Worm (Caenorhabditis elegans) whole organism, L4 larva: Measurements from ENCODE around the gene F32D8.13.

Source experiments
- D1046.2 ChIP-seq: fragments of 200-800 bp; sonication (Bioruptor generic); IDR thresholded peaks from 2 replicates; pipeline ENCODE4 v1.3.6; 2022; ENCODE audit warnings: missing genetic modification characterization, missing compliant biosample characterization
- F10B5.3 ChIP-seq: sonication (generic microtip); optimal IDR thresholded peaks from 2 replicates; lab custom pipeline; 2016; ENCODE audit warnings: mild to moderate bottlenecking, missing genetic modification characterization, missing compliant biosample characterization
- F49E8.2 ChIP-seq: sonication (generic microtip); optimal IDR thresholded peaks from 2 replicates; lab custom pipeline; 2016; ENCODE audit warnings: missing compliant biosample characterization, mild to moderate bottlenecking, missing genetic modification characterization, borderline replicate concordance
- R02D3.7 ChIP-seq: fragments of 150-350 bp; sonication (generic microtip); optimal IDR thresholded peaks from 3 replicates; lab custom pipeline; 2014; ENCODE audit warnings: missing biosample characterization, missing genetic modification characterization
- T20F7.1 ChIP-seq: fragments of 200-800 bp; sonication (Bioruptor generic); optimal IDR thresholded peaks from 2 replicates; lab custom pipeline; 2018; ENCODE audit warnings: mild to moderate bottlenecking, missing genetic modification characterization, missing compliant biosample characterization
- T26A8.4 ChIP-seq: fragments of 200-800 bp; sonication (Bioruptor generic); IDR thresholded peaks from 2 replicates; pipeline ENCODE4 v1.3.6; 2022; ENCODE audit warnings: missing genetic modification characterization, missing compliant biosample characterization
- Y105C5A.15 ChIP-seq: fragments of 200-800 bp; sonication (Bioruptor generic); IDR thresholded peaks from 2 replicates; pipeline ENCODE4 v1.3.6; 2022; ENCODE audit warnings: missing genetic modification characterization, missing compliant biosample characterization
- Y48G9A.11 ChIP-seq: fragments of 200-800 bp; sonication (Bioruptor generic); IDR thresholded peaks from 2 replicates; pipeline ENCODE4 v1.3.6; 2022; ENCODE audit warnings: missing genetic modification reagents, missing genetic modification characterization, missing compliant biosample characterization
- ZK337.2 ChIP-seq: fragments of 200-800 bp; sonication (Bioruptor generic); IDR thresholded peaks from 2 replicates; pipeline ENCODE4 v1.3.6; 2022; ENCODE audit warnings: missing genetic modification reagents, missing genetic modification characterization, missing compliant biosample characterization
- aha-1 ChIP-seq: fragments of 150-350 bp; peaks from one replicate; lab custom pipeline; 2014; ENCODE audit warnings: missing biosample characterization, missing genetic modification characterization
- ama-1 ChIP-seq: fragments of 150-350 bp; optimal IDR thresholded peaks from 2 replicates; lab custom pipeline; 2014; ENCODE audit warnings: inconsistent platforms, mixed read lengths
- arid-1 ChIP-seq: fragments of 200-800 bp; sonication (Bioruptor generic); conservative IDR thresholded peaks from 2 replicates; pipeline ENCODE4 v1.3.6; 2022; ENCODE audit warnings: missing genetic modification reagents, missing genetic modification characterization, missing compliant biosample characterization
- daf-16 ChIP-seq, 3 experiments: sonication (generic microtip); optimal IDR thresholded peaks; 2 replicates each; lab custom pipeline; 2016 to 2017; ENCODE audit warnings: missing genetic modification characterization in 3 of 3, missing genetic modification reagents in 3 of 3, mild to moderate bottlenecking in 2 of 3, missing compliant biosample characterization in 2 of 3, missing biosample characterization in 1 of 3, moderate library complexity in 1 of 3
- daf-19 ChIP-seq: fragments of 200-800 bp; sonication (Bioruptor generic); conservative IDR thresholded peaks from 2 replicates; pipeline ENCODE4 v1.3.6; 2022; ENCODE audit warnings: missing genetic modification characterization, missing compliant biosample characterization
- daf-8 ChIP-seq: fragments of 200-800 bp; sonication (Bioruptor generic); IDR thresholded peaks from 2 replicates; pipeline ENCODE4 v1.3.6; 2022; ENCODE audit warnings: missing genetic modification characterization, missing compliant biosample characterization
- dmd-8 ChIP-seq: fragments of 200-800 bp; sonication (Bioruptor generic); IDR thresholded peaks from 2 replicates; pipeline ENCODE4 v1.3.6; 2022; ENCODE audit warnings: missing genetic modification characterization, missing compliant biosample characterization
- duxl-1 ChIP-seq: sonication (generic microtip); optimal IDR thresholded peaks from 2 replicates; lab custom pipeline; 2016; ENCODE audit warnings: mild to moderate bottlenecking, missing genetic modification characterization, moderate library complexity, missing compliant biosample characterization; ENCODE audit not compliant: poor library complexity
- dve-1 ChIP-seq: sonication (generic microtip); optimal IDR thresholded peaks from 2 replicates; lab custom pipeline; 2017; ENCODE audit warnings: antibody characterized with exemption, mild to moderate bottlenecking, missing genetic modification characterization, missing compliant biosample characterization; ENCODE audit not compliant: insufficient read depth
- egl-27 ChIP-seq: sonication (generic microtip); optimal IDR thresholded peaks from 3 replicates; lab custom pipeline; 2017; ENCODE audit warnings: missing biosample characterization, missing genetic modification reagents, missing genetic modification characterization
- egl-43 ChIP-seq: fragments of 200-800 bp; sonication (Bioruptor generic); IDR thresholded peaks from 2 replicates; pipeline ENCODE4 v1.3.6; 2022; ENCODE audit warnings: missing genetic modification reagents, missing genetic modification characterization, missing compliant biosample characterization
- fos-1 ChIP-seq: fragments of 150-350 bp; optimal IDR thresholded peaks from 2 replicates; lab custom pipeline; 2014; ENCODE audit warnings: missing biosample characterization, missing genetic modification characterization
- hlh-11 ChIP-seq: fragments of 200-800 bp; sonication (Bioruptor generic); optimal IDR thresholded peaks from 2 replicates; lab custom pipeline; 2018; ENCODE audit warnings: mild to moderate bottlenecking, missing genetic modification characterization, missing compliant biosample characterization
- hlh-30 ChIP-seq: sonication (generic microtip); optimal IDR thresholded peaks from 2 replicates; lab custom pipeline; 2017; ENCODE audit warnings: antibody characterized with exemption, mild to moderate bottlenecking, missing genetic modification characterization, missing compliant biosample characterization; ENCODE audit not compliant: insufficient read depth
- lin-38 ChIP-seq: fragments of 200-800 bp; sonication (Bioruptor generic); IDR thresholded peaks from 2 replicates; pipeline ENCODE4 v1.3.6; 2022; ENCODE audit warnings: missing genetic modification reagents, missing genetic modification characterization, missing compliant biosample characterization
- lsy-2 ChIP-seq, 2 experiments: fragments of 150-350 bp in 1 of 2; sonication (generic microtip) in 1 of 2; optimal IDR thresholded peaks; 2 replicates each; lab custom pipeline; 2014 to 2017; ENCODE audit warnings: missing biosample characterization in 2 of 2, missing genetic modification characterization in 2 of 2
- mdl-1 ChIP-seq, 2 experiments: fragments of 150-350 bp in 1 of 2; sonication (generic microtip) in 1 of 2; optimal IDR thresholded peaks; 2 replicates each; lab custom pipeline; 2014 to 2017; ENCODE audit warnings: missing biosample characterization in 2 of 2, missing genetic modification characterization in 2 of 2
- mep-1 ChIP-seq: fragments of 150-350 bp; sonication (generic microtip); optimal IDR thresholded peaks from 3 replicates; lab custom pipeline; 2014; ENCODE audit warnings: missing biosample characterization, missing genetic modification characterization
- mes-2 ChIP-seq: sonication (generic microtip); optimal IDR thresholded peaks from 2 replicates; lab custom pipeline; 2016; ENCODE audit warnings: missing genotype, mild to moderate bottlenecking, missing genetic modification characterization, missing compliant biosample characterization; ENCODE audit not compliant: poor library complexity, severe bottlenecking
- mxl-3 ChIP-seq: fragments of 200-800 bp; sonication (Bioruptor generic); optimal IDR thresholded peaks from 2 replicates; lab custom pipeline; 2018; ENCODE audit warnings: mild to moderate bottlenecking, missing genetic modification characterization, missing compliant biosample characterization
- nhr-11 ChIP-seq: fragments of 150-350 bp; optimal IDR thresholded peaks from 2 replicates; lab custom pipeline; 2014; ENCODE audit warnings: missing biosample characterization, missing genetic modification characterization
- nhr-28 ChIP-seq: fragments of 150-350 bp; optimal IDR thresholded peaks from 2 replicates; lab custom pipeline; 2014; ENCODE audit warnings: missing biosample characterization, missing genetic modification characterization
- nhr-42 ChIP-seq: fragments of 200-800 bp; sonication (Bioruptor generic); IDR thresholded peaks from 2 replicates; pipeline ENCODE4 v1.3.6; 2022; ENCODE audit warnings: missing genetic modification characterization, missing compliant biosample characterization
- nhr-48 ChIP-seq: sonication (generic microtip); optimal IDR thresholded peaks from 2 replicates; lab custom pipeline; 2016; ENCODE audit warnings: mild to moderate bottlenecking, missing genetic modification characterization, missing compliant biosample characterization
- nhr-6 ChIP-seq: fragments of 150-350 bp; optimal IDR thresholded peaks from 2 replicates; lab custom pipeline; 2014; ENCODE audit warnings: missing biosample characterization, missing genetic modification characterization
- pqm-1 ChIP-seq: sonication (generic microtip); optimal IDR thresholded peaks from 2 replicates; lab custom pipeline; 2017; ENCODE audit warnings: missing biosample characterization, missing genetic modification characterization
- rbr-2 ChIP-seq: sonication (generic microtip); optimal IDR thresholded peaks from 2 replicates; lab custom pipeline; 2016; ENCODE audit warnings: missing genotype, missing genetic modification characterization, missing compliant biosample characterization
- spr-1 ChIP-seq: sonication (generic microtip); optimal IDR thresholded peaks from 2 replicates; lab custom pipeline; 2016; ENCODE audit warnings: mild to moderate bottlenecking, missing genetic modification characterization, missing compliant biosample characterization
- tag-97 ChIP-seq: fragments of 200-800 bp; sonication (Bioruptor generic); IDR thresholded peaks from 2 replicates; pipeline ENCODE4 v1.3.6; 2022; ENCODE audit warnings: missing genetic modification characterization, missing compliant biosample characterization
- unc-130 ChIP-seq: sonication (generic microtip); optimal IDR thresholded peaks from 2 replicates; lab custom pipeline; 2016; ENCODE audit warnings: missing genetic modification reagents, missing genetic modification characterization, missing compliant biosample characterization
- vab-7 ChIP-seq: fragments of 200-800 bp; sonication (Bioruptor generic); IDR thresholded peaks from 2 replicates; pipeline ENCODE4 v1.3.6; 2022; ENCODE audit warnings: missing genetic modification reagents, missing genetic modification characterization, missing compliant biosample characterization
- zip-11 ChIP-seq: fragments of 200-800 bp; sonication (Bioruptor generic); IDR thresholded peaks from 2 replicates; pipeline ENCODE4 v1.3.6; 2022; ENCODE audit warnings: missing genetic modification characterization, missing compliant biosample characterization
- ztf-7 ChIP-seq: fragments of 150-350 bp; optimal IDR thresholded peaks from 2 replicates; lab custom pipeline; 2014; ENCODE audit warnings: missing biosample characterization, missing genetic modification characterization

Gene F32D8.13

DNA sequence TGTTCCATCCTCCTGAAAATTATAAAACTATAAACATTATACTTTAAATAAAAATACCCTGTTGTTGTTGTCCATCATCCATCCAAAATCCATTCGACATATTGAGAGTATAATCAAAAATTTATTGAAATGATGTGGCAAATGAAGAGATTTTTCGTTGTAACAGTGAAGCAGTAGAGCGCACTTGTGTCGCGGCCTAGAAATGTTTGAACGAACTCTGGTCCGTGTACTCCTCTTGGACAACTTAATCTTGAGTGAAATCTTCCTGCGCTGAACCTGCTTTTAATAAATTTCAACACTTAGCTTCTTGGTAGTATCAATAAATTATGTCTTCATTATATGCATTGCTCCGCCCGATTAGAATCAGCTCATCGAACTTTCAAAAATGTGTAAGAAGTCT is 1.7 kb downstream of the F32D8.13 start, which contains the start of the genes F32D8.14 and F32D8.5 (continued):
- peak; percentile 32 for TF ChIP-seq spr-1 (tag; lab: Kevin White, UChicago)
- peak; percentile 18 for TF ChIP-seq nhr-28 (tag; lab: Kevin White, UChicago)
- TF ChIP-seq pqm-1, result peak; percentile 1
- no peak for TF ChIP-seq zip-11
- TF ChIP-seq arid-1 (GFP tag; lab: Robert Waterston, UW), result 0 out of 2 replicates have a peak, but pooled peaks have one; percentile 28
- TF ChIP-seq rbr-2 (tag; lab: Kevin White, UChicago), result peak; percentile 54
- peak; percentile 64 for TF ChIP-seq T20F7.1 (GFP tag; lab: Kevin White, UChicago)
- TF ChIP-seq daf-19, result no peak
- TF ChIP-seq nhr-6, result peak; percentile 68
- peak in 1 of 2 experiments; percentile 90 for TF ChIP-seq lsy-2 (tag; optimal IDR thresholded peaks at IDR 0.05; lab: Kevin White, UChicago)
- TF ChIP-seq nhr-48, result peak; percentile 67
- TF ChIP-seq lin-38 (GFP tag; lab: Robert Waterston, UW), result peak; percentile 94
- no peak for TF ChIP-seq F49E8.2 (tag; lab: Kevin White, UChicago)
- TF ChIP-seq mes-2 (tag; lab: Kevin White, UChicago), result peak; percentile 98
- TF ChIP-seq egl-27 (tag; lab: Kevin White, UChicago), result no peak
- TF ChIP-seq vab-7 (GFP tag; lab: Robert Waterston, UW), result peak; percentile 35; the same call in 1 of the 2 replicates
- no peak for TF ChIP-seq egl-43 (GFP tag; lab: Robert Waterston, UW)
- TF ChIP-seq Y105C5A.15, result no peak
- TF ChIP-seq daf-8 (GFP tag; lab: Robert Waterston, UW), result no peak
- no peak for TF ChIP-seq dmd-8
- peak; percentile 77 for TF ChIP-seq ZK337.2
- TF ChIP-seq hlh-11 (tag; lab: Kevin White, UChicago), result peak; percentile 60
- no peak for TF ChIP-seq R02D3.7
- TF ChIP-seq ztf-7 (tag; lab: Kevin White, UChicago), result peak; percentile 56
- no peak for TF ChIP-seq fos-1
- TF ChIP-seq daf-16 (GFP tag; optimal IDR thresholded peaks at IDR 0.05; lab: Kevin White, UChicago), result no peak
- peak; percentile 27 for TF ChIP-seq daf-16 (tag; optimal IDR thresholded peaks at IDR 0.05; lab: Kevin White, UChicago)
- no peak for TF ChIP-seq tag-97
- TF ChIP-seq dve-1 (tag; lab: Kevin White, UChicago), result peak; percentile 85
- TF ChIP-seq unc-130 (GFP tag; lab: Kevin White, UChicago), result peak; percentile 83
- TF ChIP-seq nhr-42, result no peak
- TF ChIP-seq F10B5.3 (tag; lab: Kevin White, UChicago), result no peak
- TF ChIP-seq duxl-1 (tag; lab: Kevin White, UChicago), result peak; percentile 74
- TF ChIP-seq D1046.2 (GFP tag; lab: Robert Waterston, UW), result no peak
- TF ChIP-seq mxl-3 (GFP tag; lab: Kevin White, UChicago), result peak; percentile 50
- peak; percentile 49 for TF ChIP-seq hlh-30 (tag; lab: Kevin White, UChicago)
- TF ChIP-seq mep-1 (tag; lab: Kevin White, UChicago), result peak; percentile 76
- TF ChIP-seq mdl-1 (tag; optimal IDR thresholded peaks at IDR 0.05; lab: Kevin White, UChicago), result no peak
- TF ChIP-seq T26A8.4 (GFP tag; lab: Robert Waterston, UW), result peak; percentile 59

DNA sequence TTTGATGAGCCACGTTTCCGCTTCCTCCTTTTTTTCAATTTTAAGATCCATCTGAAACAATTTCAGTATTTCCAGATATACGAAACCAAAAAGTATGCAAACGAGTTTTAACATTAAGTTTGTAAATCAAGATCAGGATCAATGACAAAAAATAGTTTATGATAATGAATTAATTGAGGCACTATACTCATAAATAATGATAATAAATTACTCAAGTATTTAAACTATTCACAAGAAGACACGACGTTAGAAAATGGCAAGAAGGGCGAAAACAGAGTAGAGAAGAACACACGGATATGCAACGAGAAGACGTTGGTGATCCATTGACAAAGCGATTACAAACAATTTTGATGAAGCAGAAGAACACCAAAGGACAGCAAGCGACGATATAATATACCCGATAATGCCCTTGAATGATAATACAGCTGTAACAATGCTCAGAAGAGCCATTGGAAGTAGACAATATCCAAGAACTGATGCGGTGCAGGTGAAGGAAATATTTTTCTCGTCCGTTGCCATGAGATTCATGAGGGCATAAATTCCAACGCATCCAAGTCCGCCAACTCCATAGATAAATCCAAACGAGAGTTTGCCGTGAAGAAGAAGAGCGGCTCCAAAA is 2.7 kb downstream of the F32D8.13 start, which contains the start of gene F32D8.4:
Gene F32D8.4 (minus strand): TSS at position 51 of the 619 bp plus-strand sequence.
- TF ChIP-seq egl-27 (tag; lab: Kevin White, UChicago) (no peak), nhr-11 (tag; lab: Kevin White, UChicago) (no peak), Y48G9A.11 (GFP tag; lab: Robert Waterston, UW) (no peak), aha-1 (tag; lab: Kevin White, UChicago) (peak; percentile 57), F49E8.2 (tag; lab: Kevin White, UChicago) (no peak), unc-130 (GFP tag; lab: Kevin White, UChicago) (no peak), ama-1 (lab: Kevin White, UChicago) (no peak)
